Worm (Caenorhabditis elegans) whole organism, L3 larva: ENCODE data around the gene ltd-1.
A peak's percentile ranks its signal among the peaks of the same experiment; 100 is the strongest.

Source experiments
- R02D3.7 ChIP-seq: fragments of 150-350 bp; optimal IDR thresholded peaks from 2 replicates; lab custom pipeline; 2014; ENCODE audit warnings: missing biosample characterization, missing genetic modification characterization
- ZK546.5 ChIP-seq: sonication (generic microtip); optimal IDR thresholded peaks from 2 replicates; lab custom pipeline; 2017; ENCODE audit warnings: missing biosample characterization, missing genetic modification characterization
- aly-2 ChIP-seq: fragments of 150-350 bp; optimal IDR thresholded peaks from 2 replicates; lab custom pipeline; 2014; ENCODE audit warnings: missing biosample characterization, missing genetic modification characterization
- ama-1 ChIP-seq: fragments of 150-350 bp; optimal IDR thresholded peaks from 2 replicates; lab custom pipeline; 2018
- ceh-16 ChIP-seq: sonication (generic microtip); optimal IDR thresholded peaks from 2 replicates; lab custom pipeline; 2017; ENCODE audit warnings: missing biosample characterization, missing genetic modification characterization
- ceh-28 ChIP-seq: fragments of 150-350 bp; optimal IDR thresholded peaks from 2 replicates; lab custom pipeline; 2014; ENCODE audit warnings: missing biosample characterization, missing genetic modification reagents, missing genetic modification characterization
- ceh-82 ChIP-seq: fragments of 150-350 bp; optimal IDR thresholded peaks from 2 replicates; lab custom pipeline; 2014; ENCODE audit warnings: missing biosample characterization, missing genetic modification characterization
- ceh-9 ChIP-seq: sonication (generic microtip); optimal IDR thresholded peaks from 2 replicates; lab custom pipeline; 2018; ENCODE audit warnings: missing biosample characterization, missing genetic modification characterization
- daf-12 ChIP-seq: fragments of 150-350 bp; optimal IDR thresholded peaks from 2 replicates; lab custom pipeline; 2014; ENCODE audit warnings: missing biosample characterization, missing genetic modification reagents, missing genetic modification characterization
- egl-27 ChIP-seq: sonication (generic microtip); optimal IDR thresholded peaks from 4 replicates; lab custom pipeline; 2017; ENCODE audit warnings: missing biosample characterization, missing genetic modification reagents, missing genetic modification characterization
- egl-5 ChIP-seq: fragments of 150-350 bp; optimal IDR thresholded peaks from 2 replicates; lab custom pipeline; 2017; ENCODE audit warnings: missing biosample characterization, missing genetic modification reagents, missing genetic modification characterization, inconsistent platforms
- elt-1 ChIP-seq: fragments of 150-350 bp; optimal IDR thresholded peaks from 2 replicates; lab custom pipeline; 2014; ENCODE audit warnings: missing biosample characterization, missing genetic modification characterization
- elt-2 ChIP-seq: sonication (generic microtip); optimal IDR thresholded peaks from 2 replicates; lab custom pipeline; 2016; ENCODE audit warnings: missing genetic modification reagents, mild to moderate bottlenecking, missing genetic modification characterization, missing compliant biosample characterization
- elt-3 ChIP-seq, 3 experiments: fragments of 150-350 bp in 1 of 3; sonication (generic microtip) in 2 of 3; optimal IDR thresholded peaks; 2 replicates in 2 of 3; 4 replicates in 1 of 3; lab custom pipeline; 2014 to 2017; ENCODE audit warnings: missing biosample characterization in 3 of 3, missing genetic modification characterization in 3 of 3
- eor-1 ChIP-seq, 2 experiments: fragments of 150-350 bp; optimal IDR thresholded peaks; 2 replicates each; lab custom pipeline; 2014 to 2018; ENCODE audit warnings: missing biosample characterization in 2 of 2, missing genetic modification characterization in 2 of 2
- fkh-10 ChIP-seq: sonication (generic microtip); optimal IDR thresholded peaks from 2 replicates; lab custom pipeline; 2017; ENCODE audit warnings: missing biosample characterization, missing genetic modification reagents, missing genetic modification characterization
- fkh-2 ChIP-seq: fragments of 150-350 bp; optimal IDR thresholded peaks from 2 replicates; lab custom pipeline; 2014; ENCODE audit warnings: missing biosample characterization, missing genetic modification reagents, missing genetic modification characterization
- fos-1 ChIP-seq: fragments of 150-350 bp; optimal IDR thresholded peaks from 2 replicates; lab custom pipeline; 2014; ENCODE audit warnings: missing biosample characterization, missing genetic modification characterization
- hmg-11 ChIP-seq: sonication (generic microtip); optimal IDR thresholded peaks from 2 replicates; lab custom pipeline; 2016; ENCODE audit warnings: missing genetic modification characterization, missing compliant biosample characterization
- jun-1 ChIP-seq: fragments of 150-350 bp; optimal IDR thresholded peaks from 2 replicates; lab custom pipeline; 2014; ENCODE audit warnings: missing biosample characterization, missing genetic modification reagents, missing genetic modification characterization
- lin-15B ChIP-seq: fragments of 150-350 bp; optimal IDR thresholded peaks from 2 replicates; lab custom pipeline; 2014; ENCODE audit warnings: missing biosample characterization, missing genetic modification characterization
- lin-39 ChIP-seq: fragments of 150-350 bp; optimal IDR thresholded peaks from 2 replicates; lab custom pipeline; 2018; ENCODE audit warnings: missing biosample characterization, missing genetic modification reagents, missing genetic modification characterization
- lsy-12 ChIP-seq: sonication (generic microtip); optimal IDR thresholded peaks from 2 replicates; lab custom pipeline; 2016; ENCODE audit warnings: mild to moderate bottlenecking, missing genetic modification characterization, missing compliant biosample characterization
- mdl-1 ChIP-seq: fragments of 150-350 bp; optimal IDR thresholded peaks from 2 replicates; lab custom pipeline; 2014; ENCODE audit warnings: missing biosample characterization, missing genetic modification characterization
- mml-1 ChIP-seq: fragments of 150-350 bp; sonication (generic microtip); optimal IDR thresholded peaks from 3 replicates; lab custom pipeline; 2014; ENCODE audit warnings: missing biosample characterization, missing genetic modification characterization
- nfya-1 ChIP-seq: sonication (generic microtip); optimal IDR thresholded peaks from 2 replicates; lab custom pipeline; 2017; ENCODE audit warnings: missing genetic modification characterization, mild to moderate bottlenecking, missing compliant biosample characterization, antibody characterized with exemption, moderate library complexity; ENCODE audit not compliant: insufficient read depth
- nhr-11 ChIP-seq: fragments of 150-350 bp; optimal IDR thresholded peaks from 2 replicates; lab custom pipeline; 2014; ENCODE audit warnings: missing biosample characterization, missing genetic modification characterization
- nhr-12 ChIP-seq: fragments of 150-350 bp; optimal IDR thresholded peaks from 2 replicates; lab custom pipeline; 2014; ENCODE audit warnings: missing biosample characterization, missing genetic modification characterization
- nhr-23 ChIP-seq: fragments of 150-350 bp; optimal IDR thresholded peaks from 2 replicates; lab custom pipeline; 2014; ENCODE audit warnings: missing biosample characterization, missing genetic modification reagents, missing genetic modification characterization
- nhr-237 ChIP-seq: fragments of 150-350 bp; optimal IDR thresholded peaks from 2 replicates; lab custom pipeline; 2014; ENCODE audit warnings: missing biosample characterization, missing genetic modification characterization
- nhr-25 ChIP-seq: sonication (generic microtip); optimal IDR thresholded peaks from 2 replicates; lab custom pipeline; 2017; ENCODE audit warnings: missing biosample characterization, missing genetic modification characterization
- nhr-28 ChIP-seq: fragments of 150-350 bp; optimal IDR thresholded peaks from 2 replicates; lab custom pipeline; 2014; ENCODE audit warnings: missing biosample characterization, missing genetic modification characterization
- nhr-43 ChIP-seq: sonication (generic microtip); optimal IDR thresholded peaks from 2 replicates; lab custom pipeline; 2016; ENCODE audit warnings: mild to moderate bottlenecking, missing genetic modification characterization, missing compliant biosample characterization; ENCODE audit not compliant: poor library complexity, severe bottlenecking
- nhr-67 ChIP-seq: fragments of 150-350 bp; optimal IDR thresholded peaks from 2 replicates; lab custom pipeline; 2014; ENCODE audit warnings: missing biosample characterization, missing genetic modification characterization
- nhr-76 ChIP-seq: fragments of 150-350 bp; sonication (generic microtip); optimal IDR thresholded peaks from 5 replicates; lab custom pipeline; 2014; ENCODE audit warnings: missing biosample characterization, missing genetic modification characterization
- nhr-77 ChIP-seq: fragments of 150-350 bp; optimal IDR thresholded peaks from 2 replicates; lab custom pipeline; 2014; ENCODE audit warnings: missing biosample characterization, missing genetic modification characterization
- pha-4 ChIP-seq: fragments of 150-350 bp; optimal IDR thresholded peaks from 2 replicates; lab custom pipeline; 2014; ENCODE audit warnings: missing biosample characterization, missing genetic modification reagents, missing genetic modification characterization
- pqm-1 ChIP-seq: fragments of 150-350 bp; optimal IDR thresholded peaks from 2 replicates; lab custom pipeline; 2017; ENCODE audit warnings: missing biosample characterization, missing genetic modification characterization, inconsistent platforms
- sea-2 ChIP-seq: fragments of 150-350 bp; sonication (generic microtip); optimal IDR thresholded peaks from 4 replicates; lab custom pipeline; 2014; ENCODE audit warnings: missing biosample characterization, missing genetic modification reagents, missing genetic modification characterization
- skn-1 ChIP-seq: fragments of 150-350 bp; optimal IDR thresholded peaks from 2 replicates; lab custom pipeline; 2014; ENCODE audit warnings: missing biosample characterization, missing genetic modification characterization
- snpc-4 ChIP-seq: fragments of 150-350 bp; optimal IDR thresholded peaks from 2 replicates; lab custom pipeline; 2014; ENCODE audit warnings: missing biosample characterization, missing genetic modification characterization
- tbx-2 ChIP-seq: sonication (generic microtip); optimal IDR thresholded peaks from 2 replicates; lab custom pipeline; 2016; ENCODE audit warnings: mild to moderate bottlenecking, missing genetic modification characterization, missing compliant biosample characterization
- unc-39 ChIP-seq: sonication (generic microtip); optimal IDR thresholded peaks from 4 replicates; lab custom pipeline; 2017; ENCODE audit warnings: missing biosample characterization, missing genetic modification characterization
- unc-62 ChIP-seq: fragments of 150-350 bp; sonication (generic microtip); optimal IDR thresholded peaks from 4 replicates; lab custom pipeline; 2014; ENCODE audit warnings: missing biosample characterization, missing genetic modification reagents, missing genetic modification characterization
- zag-1 ChIP-seq: fragments of 150-350 bp; optimal IDR thresholded peaks from 2 replicates; lab custom pipeline; 2014; ENCODE audit warnings: missing biosample characterization, missing genetic modification characterization
- ztf-11 ChIP-seq: fragments of 150-350 bp; optimal IDR thresholded peaks from 2 replicates; lab custom pipeline; 2014; ENCODE audit warnings: missing biosample characterization, missing genetic modification characterization
- ztf-4 ChIP-seq: fragments of 150-350 bp; optimal IDR thresholded peaks from 2 replicates; lab custom pipeline; 2014; ENCODE audit warnings: missing biosample characterization, missing genetic modification characterization

The ltd-1 gene

ce11 chrII:8093283-8093682 lies 729 bp upstream of the ltd-1 start:
- TF ChIP-seq jun-1 (tag; lab: Kevin White, UChicago): no peak
- no peak for TF ChIP-seq unc-62
- TF ChIP-seq sea-2 (GFP tag; lab: Kevin White, UChicago): no peak

ce11 chrII:8091528-8091927 lies 1.0 kb downstream of the ltd-1 start:
- peak; percentile 65 for TF ChIP-seq pqm-1 (tag; lab: Kevin White, UChicago)
- peak; percentile 31 for TF ChIP-seq lsy-12 (tag; lab: Kevin White, UChicago)
- peak; percentile 9 for TF ChIP-seq jun-1 (tag; lab: Kevin White, UChicago)
- TF ChIP-seq mml-1 (tag; lab: Kevin White, UChicago): no peak
- TF ChIP-seq nhr-237: no peak
- peak; percentile 54 for TF ChIP-seq lin-15B (tag; lab: Kevin White, UChicago)
- TF ChIP-seq elt-2 (tag; lab: Kevin White, UChicago): peak; percentile 53
- TF ChIP-seq snpc-4 (tag; lab: Kevin White, UChicago): peak; percentile 98
- peak in 1 of 3 experiments; percentile 43 for TF ChIP-seq elt-3 (tag; optimal IDR thresholded peaks at IDR 0.05; lab: Kevin White, UChicago)
- peak; percentile 41 for TF ChIP-seq nhr-23
- no peak for TF ChIP-seq ceh-16
- TF ChIP-seq skn-1 (tag; lab: Kevin White, UChicago): peak; percentile 0
- TF ChIP-seq nfya-1 (tag; lab: Kevin White, UChicago): peak; percentile 69
- no peak for TF ChIP-seq unc-39 (tag; lab: Kevin White, UChicago)
- TF ChIP-seq nhr-43 (tag; lab: Kevin White, UChicago): peak; percentile 67
- TF ChIP-seq ama-1 (lab: Kevin White, UChicago): peak; percentile 88
- TF ChIP-seq nhr-25: peak; percentile 71
- peak; percentile 76 for TF ChIP-seq lin-39 (tag; lab: Kevin White, UChicago)
- TF ChIP-seq R02D3.7 (tag; lab: Kevin White, UChicago): peak; percentile 4

ce11 chrII:8086803-8087202 lies 5.8 kb downstream of the ltd-1 start, which contains the start of gene K02C4.3:
K02C4.3 (minus strand) TSS chrII:8086853.
- TF ChIP-seq ceh-28 (no peak), aly-2 (tag; lab: Kevin White, UChicago) (no peak), nhr-11 (tag; lab: Kevin White, UChicago) (no peak), egl-27 (tag; lab: Kevin White, UChicago) (no peak), daf-12 (tag; lab: Kevin White, UChicago) (no peak), hmg-11 (tag; lab: Kevin White, UChicago) (peak; percentile 46), snpc-4 (tag; lab: Kevin White, UChicago) (peak; percentile 92), eor-1 (tag; optimal IDR thresholded peaks at IDR 0.05; lab: Kevin White, UChicago) (no peak), jun-1 (tag; lab: Kevin White, UChicago) (peak; percentile 23), elt-2 (tag; lab: Kevin White, UChicago) (peak; percentile 43), nhr-67 (no peak), skn-1 (tag; lab: Kevin White, UChicago) (no peak), nhr-77 (tag; lab: Kevin White, UChicago) (no peak), nhr-23 (peak; percentile 80), fos-1 (tag; lab: Kevin White, UChicago) (no peak), nhr-43 (tag; lab: Kevin White, UChicago) (peak; percentile 21), nhr-28 (tag; lab: Kevin White, UChicago) (no peak), nfya-1 (tag; lab: Kevin White, UChicago) (peak; percentile 74), lin-39 (tag; lab: Kevin White, UChicago) (no peak), ZK546.5 (tag; lab: Kevin White, UChicago) (no peak), lin-15B (tag; lab: Kevin White, UChicago) (peak; percentile 79), ceh-82 (tag; lab: Kevin White, UChicago) (no peak), ztf-4 (tag; lab: Kevin White, UChicago) (no peak), ceh-9 (tag; lab: Kevin White, UChicago) (no peak), fkh-2 (no peak), lsy-12 (tag; lab: Kevin White, UChicago) (no peak), sea-2 (GFP tag; lab: Kevin White, UChicago) (no peak), ceh-16 (no peak), zag-1 (tag; lab: Kevin White, UChicago) (no peak), ama-1 (lab: Kevin White, UChicago) (no peak), pqm-1 (tag; lab: Kevin White, UChicago) (peak; percentile 36), nhr-25 (peak; percentile 56), unc-62 (no peak), nhr-76 (tag; lab: Kevin White, UChicago) (no peak), fkh-10 (GFP tag; lab: Kevin White, UChicago) (no peak), mml-1 (tag; lab: Kevin White, UChicago) (no peak), R02D3.7 (tag; lab: Kevin White, UChicago) (peak; percentile 37), unc-39 (tag; lab: Kevin White, UChicago) (no peak), nhr-12 (tag; lab: Kevin White, UChicago) (no peak), egl-5 (tag; lab: Kevin White, UChicago) (no peak), mdl-1 (no peak), ztf-11 (tag; lab: Kevin White, UChicago) (no peak), elt-1 (tag; lab: Kevin White, UChicago) (no peak), tbx-2 (tag; lab: Kevin White, UChicago) (no peak), pha-4 (tag; lab: Kevin White, UChicago) (peak; percentile 86)
